Fruit fly (Drosophila melanogaster): ENCODE data around the gene CG15357.

DNA sequence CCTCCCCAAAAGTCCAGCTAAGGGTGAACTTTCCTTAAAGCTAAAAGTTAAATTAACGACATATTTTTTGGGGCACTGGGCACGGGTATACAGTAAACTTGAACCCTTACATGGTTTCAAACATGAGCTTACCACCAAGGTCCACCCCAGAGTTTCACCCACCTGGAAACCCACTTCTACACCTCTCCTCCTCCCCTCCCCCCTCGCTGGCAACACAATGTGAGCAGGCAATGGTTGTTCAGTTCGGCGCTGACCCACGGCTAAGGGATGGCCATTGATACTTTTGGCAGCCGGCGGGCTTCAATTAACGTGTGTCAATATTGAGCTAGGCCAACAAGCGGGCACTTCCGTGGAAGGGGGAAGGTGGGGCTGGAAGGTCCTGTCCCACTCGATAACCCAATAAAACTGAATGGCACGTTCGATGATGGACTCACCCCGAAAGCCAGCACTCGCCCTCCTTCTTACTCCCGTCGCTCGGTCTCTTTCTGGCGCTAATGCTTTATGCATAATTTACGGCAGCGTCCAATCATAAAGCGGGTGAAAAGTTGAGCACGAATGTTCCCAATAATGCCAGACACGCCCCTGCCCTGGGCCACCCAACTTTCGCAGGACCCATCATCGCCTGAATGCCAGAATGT, 917 bp downstream of the CG15357 start:
- TF ChIP-seq dl (GFP tag; optimal IDR thresholded peaks at IDR 0.05; ENCODE audit: insufficient read depth in 1 of 2, partially characterized antibody in 2 of 2) (no peak), Dfd (GFP tag; optimal IDR thresholded peaks at IDR 0.05) (no peak), usp (GFP tag; optimal IDR thresholded peaks at IDR 0.05) (no peak), jim (GFP tag; optimal IDR thresholded peaks at IDR 0.05) (no peak), Myc (optimal IDR thresholded peaks at IDR 0.05) (no peak), dsf (GFP tag; optimal IDR thresholded peaks at IDR 0.05; ENCODE audit: borderline replicate concordance) (no peak), psq (GFP tag; optimal IDR thresholded peaks at IDR 0.05) (no peak), h (GFP tag; optimal IDR thresholded peaks at IDR 0.05) (peak; percentile 11), lola (GFP tag; optimal IDR thresholded peaks at IDR 0.05) (no peak), CG32264 (GFP tag; optimal IDR thresholded peaks at IDR 0.05) (no peak)

All from whole organism, wandering third instar larva.